Fruit fly (Drosophila melanogaster) whole organism, embryonic: Measurements from ENCODE around the gene CG1983.

Experiments used
- Adf1 ChIP-seq: fragments of 200-800 bp; sonication (Bioruptor generic); IDR thresholded peaks from 2 replicates; pipeline ENCODE4 v1.3.6; 2022; ENCODE audit warnings: missing biosample characterization, missing genetic modification characterization
- Awh ChIP-seq: fragments of 200-800 bp; sonication (Bioruptor generic); IDR thresholded peaks from 2 replicates; pipeline ENCODE4, ENCODE4 v1.3.6; 2022; ENCODE audit warnings: missing biosample characterization, missing genetic modification characterization
- Bdp1 ChIP-seq: fragments of 200-800 bp; sonication (Bioruptor generic); optimal IDR thresholded peaks from 3 replicates; lab custom pipeline; 2016; ENCODE audit warnings: missing biosample characterization, missing genetic modification characterization
- BtbVII ChIP-seq: fragments of 200-800 bp; sonication (Bioruptor generic); optimal IDR thresholded peaks from 3 replicates; lab custom pipeline; 2017; ENCODE audit warnings: missing biosample characterization, mild to moderate bottlenecking, missing genetic modification characterization
- CG10431 ChIP-seq: fragments of 200-800 bp; sonication (Bioruptor generic); optimal IDR thresholded peaks from 3 replicates; lab custom pipeline; 2018; ENCODE audit warnings: missing biosample characterization, mild to moderate bottlenecking, missing genetic modification characterization
- CG11085 ChIP-seq: fragments of 200-800 bp; sonication (Bioruptor generic); IDR thresholded peaks from 2 replicates; pipeline ENCODE4 v1.3.6; 2022; ENCODE audit warnings: missing biosample characterization, missing genetic modification characterization
- CG11560 ChIP-seq: fragments of 200-800 bp; sonication (Bioruptor generic); IDR thresholded peaks from 3 replicates; pipeline ENCODE4 v1.3.6; 2022; ENCODE audit warnings: missing biosample characterization, missing genetic modification characterization
- CG12659 ChIP-seq: fragments of 200-800 bp; sonication (Bioruptor generic); optimal IDR thresholded peaks from 3 replicates; lab custom pipeline; 2017; ENCODE audit warnings: mild to moderate bottlenecking, missing biosample characterization, missing genetic modification reagents, missing genetic modification characterization
- CG12744 ChIP-seq: fragments of 200-800 bp; sonication (Bioruptor generic); optimal IDR thresholded peaks from 2 replicates; lab custom pipeline; 2016; ENCODE audit warnings: missing biosample characterization, missing genetic modification characterization
- CG12769 ChIP-seq: fragments of 200-800 bp; sonication (Bioruptor generic); optimal IDR thresholded peaks from 2 replicates; lab custom pipeline; 2019; ENCODE audit warnings: missing biosample characterization, mild to moderate bottlenecking, missing genetic modification characterization, moderate library complexity
- CG13287 ChIP-seq: fragments of 200-800 bp; sonication (Bioruptor generic); IDR thresholded peaks from 2 replicates; pipeline ENCODE4 v1.3.6; 2022; ENCODE audit warnings: missing biosample characterization, missing genetic modification characterization; ENCODE audit not compliant: partially characterized antibody
- CG13775 ChIP-seq: fragments of 200-800 bp; sonication (Bioruptor generic); optimal IDR thresholded peaks from 3 replicates; lab custom pipeline; 2017; ENCODE audit warnings: missing biosample characterization, mild to moderate bottlenecking, missing genetic modification characterization
- CG16779 ChIP-seq: fragments of 200-800 bp; sonication (Bioruptor generic); IDR thresholded peaks from 2 replicates; pipeline ENCODE4 v1.3.6; 2022; ENCODE audit warnings: missing biosample characterization, missing genetic modification characterization
- CG16863 ChIP-seq: fragments of 200-800 bp; sonication (Bioruptor generic); optimal IDR thresholded peaks from 3 replicates; lab custom pipeline; 2016; ENCODE audit warnings: missing biosample characterization, missing genetic modification characterization
- CG30431 ChIP-seq: fragments of 200-800 bp; sonication (Bioruptor generic); optimal IDR thresholded peaks from 2 replicates; lab custom pipeline; 2017; ENCODE audit warnings: missing biosample characterization, missing genetic modification characterization
- CG31365 ChIP-seq: fragments of 200-800 bp; sonication (Bioruptor generic); optimal IDR thresholded peaks from 2 replicates; lab custom pipeline; 2018; ENCODE audit warnings: missing biosample characterization, mild to moderate bottlenecking, missing genetic modification characterization
- CG34422 ChIP-seq: fragments of 200-800 bp; sonication (Bioruptor generic); IDR thresholded peaks from 3 replicates; pipeline ENCODE4 v1.3.6; 2022; ENCODE audit warnings: missing biosample characterization, missing genetic modification characterization
- CG5245 ChIP-seq: fragments of 200-800 bp; sonication (Bioruptor generic); optimal IDR thresholded peaks from 3 replicates; lab custom pipeline; 2016; ENCODE audit warnings: missing biosample characterization, missing genetic modification characterization
- CG6813 ChIP-seq: fragments of 200-800 bp; sonication (Bioruptor generic); optimal IDR thresholded peaks from 2 replicates; lab custom pipeline; 2017; ENCODE audit warnings: missing biosample characterization, missing genetic modification characterization, mild to moderate bottlenecking, moderate library complexity, missing genetic modification reagents
- CG8478 ChIP-seq: fragments of >200 bp; optimal IDR thresholded peaks from 2 replicates; lab custom pipeline; 2018
- CG8924 ChIP-seq: fragments of 200-800 bp; optimal IDR thresholded peaks from 3 replicates; lab custom pipeline; 2019; ENCODE audit warnings: missing biosample characterization, mild to moderate bottlenecking, missing genetic modification characterization, moderate library complexity
- CG9215 ChIP-seq: fragments of 200-800 bp; sonication (Bioruptor generic); IDR thresholded peaks from 2 replicates; pipeline ENCODE4 v1.3.6; 2022; ENCODE audit warnings: missing biosample characterization, missing genetic modification characterization
- CG9609 ChIP-seq: fragments of 200-800 bp; sonication (Bioruptor generic); optimal IDR thresholded peaks from 3 replicates; lab custom pipeline; 2016; ENCODE audit warnings: missing biosample characterization, missing genetic modification characterization
- CG9932 ChIP-seq: fragments of 200-800 bp; sonication (Bioruptor generic); IDR thresholded peaks from 2 replicates; pipeline ENCODE4 v1.3.6; 2022; ENCODE audit warnings: missing biosample characterization, missing genetic modification characterization
- Doc2 ChIP-seq: fragments of 200-800 bp; sonication (Bioruptor generic); IDR thresholded peaks from 2 replicates; pipeline ENCODE4 v1.3.6; 2022; ENCODE audit warnings: missing biosample characterization, missing genetic modification characterization
- Eip74EF ChIP-seq, 2 experiments: fragments of 200-800 bp in 1 of 2; fragments of >200 bp in 1 of 2; sonication (Bioruptor generic) in 1 of 2; optimal IDR thresholded peaks; 2 replicates each; lab custom pipeline; 2017 to 2019; ENCODE audit warnings: missing biosample characterization in 2 of 2, missing genetic modification characterization in 2 of 2, mild to moderate bottlenecking in 1 of 2, moderate library complexity in 1 of 2
- H2.0 ChIP-seq: fragments of 200-800 bp; sonication (Bioruptor generic); IDR thresholded peaks from 2 replicates; pipeline ENCODE4 v1.3.6; 2022; ENCODE audit warnings: missing biosample characterization, missing genetic modification characterization
- HmgD ChIP-seq: fragments of 200-800 bp; sonication (Bioruptor generic); optimal IDR thresholded peaks from 3 replicates; lab custom pipeline; 2016; ENCODE audit warnings: missing biosample characterization, missing genetic modification characterization
- Hr39 ChIP-seq: fragments of >200 bp; optimal IDR thresholded peaks from 2 replicates; lab custom pipeline; 2017
- Kr ChIP-seq: fragments of 200-800 bp; sonication (Bioruptor generic); optimal IDR thresholded peaks from 2 replicates; lab custom pipeline; 2017; ENCODE audit warnings: missing biosample characterization, mild to moderate bottlenecking, missing genetic modification characterization
- Meics ChIP-seq: fragments of 200-800 bp; sonication (Bioruptor generic); optimal IDR thresholded peaks from 2 replicates; lab custom pipeline; 2017; ENCODE audit warnings: missing biosample characterization, mild to moderate bottlenecking, missing genetic modification characterization
- Optix ChIP-seq: fragments of 200-800 bp; sonication (Bioruptor generic); IDR thresholded peaks from 3 replicates; pipeline ENCODE4 v1.3.6; 2022; ENCODE audit warnings: missing biosample characterization, missing genetic modification characterization
- amos ChIP-seq: fragments of 200-800 bp; sonication (Bioruptor generic); IDR thresholded peaks from 2 replicates; pipeline ENCODE4 v1.3.6; 2022; ENCODE audit warnings: missing biosample characterization, missing genetic modification characterization; ENCODE audit not compliant: partially characterized antibody
- ara ChIP-seq: fragments of 200-800 bp; sonication (Bioruptor generic); IDR thresholded peaks from 2 replicates; pipeline ENCODE4 v1.3.6; 2022; ENCODE audit warnings: missing biosample characterization, missing genetic modification characterization
- ash1 ChIP-seq: fragments of 200-800 bp; sonication (Bioruptor generic); optimal IDR thresholded peaks from 2 replicates; lab custom pipeline; 2018; ENCODE audit warnings: missing biosample characterization, mild to moderate bottlenecking, missing genetic modification characterization
- bbx ChIP-seq: fragments of 200-800 bp; sonication (Bioruptor generic); IDR thresholded peaks from 2 replicates; pipeline ENCODE4 v1.3.6; 2022; ENCODE audit warnings: missing biosample characterization, missing genetic modification characterization; ENCODE audit not compliant: partially characterized antibody
- cato ChIP-seq: fragments of 200-800 bp; sonication (Bioruptor generic); optimal IDR thresholded peaks from 2 replicates; lab custom pipeline; 2016; ENCODE audit warnings: missing biosample characterization, missing genetic modification characterization, borderline replicate concordance
- chn ChIP-seq: fragments of 200-800 bp; sonication (Bioruptor generic); optimal IDR thresholded peaks from 2 replicates; lab custom pipeline; 2016; ENCODE audit warnings: missing biosample characterization, missing genetic modification characterization
- cwo ChIP-seq: fragments of 200-800 bp; sonication (Bioruptor generic); optimal IDR thresholded peaks from 3 replicates; lab custom pipeline; 2017; ENCODE audit warnings: missing biosample characterization, missing genetic modification characterization, mild to moderate bottlenecking, moderate library complexity, missing genetic modification reagents
- dpn ChIP-seq, 2 experiments: fragments of 200-800 bp; sonication (Bioruptor generic); optimal IDR thresholded peaks; 3 replicates each; lab custom pipeline; 2016; ENCODE audit warnings: missing biosample characterization in 2 of 2, missing genetic modification characterization in 2 of 2
- ewg ChIP-seq: fragments of 200-800 bp; sonication (Bioruptor generic); optimal IDR thresholded peaks from 3 replicates; lab custom pipeline; 2017; ENCODE audit warnings: mild to moderate bottlenecking, missing biosample characterization, missing genetic modification reagents, missing genetic modification characterization
- gfzf ChIP-seq: fragments of 200-800 bp; sonication (Bioruptor generic); optimal IDR thresholded peaks from 2 replicates; lab custom pipeline; 2016; ENCODE audit warnings: missing biosample characterization, mild to moderate bottlenecking, missing genetic modification characterization, moderate library complexity
- klu ChIP-seq: fragments of 200-800 bp; sonication (Bioruptor generic); IDR thresholded peaks from 2 replicates; pipeline ENCODE4 v1.3.6; 2022; ENCODE audit warnings: missing biosample characterization, missing genetic modification characterization
- lilli ChIP-seq: fragments of 200-800 bp; sonication (Bioruptor generic); optimal IDR thresholded peaks from 3 replicates; lab custom pipeline; 2016; ENCODE audit warnings: missing biosample characterization, missing genetic modification characterization
- mam ChIP-seq: fragments of 200-800 bp; sonication (Bioruptor generic); optimal IDR thresholded peaks from 3 replicates; lab custom pipeline; 2016; ENCODE audit warnings: missing biosample characterization, missing genetic modification characterization
- psq ChIP-seq: fragments of 200-800 bp; sonication (Bioruptor generic); optimal IDR thresholded peaks from 2 replicates; lab custom pipeline; 2017; ENCODE audit warnings: missing biosample characterization, missing genetic modification characterization
- repo ChIP-seq: fragments of 200-800 bp; sonication (Bioruptor generic); optimal IDR thresholded peaks from 2 replicates; lab custom pipeline; 2016; ENCODE audit warnings: missing biosample characterization, missing genetic modification characterization
- sd ChIP-seq: fragments of 200-800 bp; sonication (Bioruptor generic); optimal IDR thresholded peaks from 3 replicates; lab custom pipeline; 2018; ENCODE audit warnings: missing biosample characterization, mild to moderate bottlenecking, missing genetic modification characterization, moderate library complexity
- sr ChIP-seq: fragments of 200-800 bp; sonication (Bioruptor generic); IDR thresholded peaks from 3 replicates; pipeline ENCODE4 v1.3.6; 2022; ENCODE audit warnings: missing biosample characterization, missing genetic modification characterization

The CG1983 gene

DNA sequence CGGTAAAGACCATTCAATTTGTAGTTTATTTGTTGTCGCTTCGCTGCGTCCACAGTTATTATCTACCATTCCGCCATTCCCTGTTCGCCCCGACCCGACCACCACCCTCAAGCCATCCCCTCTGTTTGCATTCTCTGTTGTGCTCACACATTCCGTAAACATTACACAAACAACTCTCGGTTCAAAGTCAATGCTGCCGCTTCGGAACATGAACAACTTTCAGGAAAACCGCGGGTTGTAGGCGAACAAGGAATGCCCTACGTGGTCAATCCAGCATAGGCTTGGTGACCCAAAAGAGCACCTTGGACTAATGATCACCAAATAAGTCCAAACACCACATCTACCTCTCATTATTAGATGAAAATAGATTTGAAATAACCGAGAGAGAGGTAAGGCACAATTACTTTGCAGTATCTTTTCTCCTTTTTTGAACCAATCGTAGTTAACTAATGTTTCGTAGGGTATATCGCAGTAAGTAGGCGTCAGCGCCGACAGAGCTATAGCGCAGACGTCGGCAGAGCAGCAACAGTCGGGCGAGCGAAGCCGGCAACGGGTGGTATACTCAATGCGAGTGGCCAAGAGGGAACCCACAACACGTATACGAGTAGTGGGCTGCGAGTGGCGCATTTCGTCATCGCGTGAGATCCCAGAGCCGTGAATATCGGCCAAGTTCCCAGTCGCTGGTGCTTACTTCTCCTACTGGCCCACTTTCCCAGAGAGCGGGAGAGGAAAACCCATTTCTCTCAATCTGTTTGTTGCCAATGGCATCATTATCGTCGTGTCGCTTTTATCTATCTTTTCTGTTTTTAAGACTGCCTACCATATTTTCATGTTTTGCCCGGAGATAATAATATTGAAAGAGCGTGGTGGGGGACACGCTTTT, 25.8 kb upstream of the CG1983 start (continued):
- TF ChIP-seq Eip74EF (GFP tag; optimal IDR thresholded peaks at IDR 0.05; lab: Kevin White, UChicago) (peak in 1 of 2 experiments; percentile 97), Kr (GFP tag; lab: Kevin White, UChicago) (peak; percentile 62), sd (tag; lab: Kevin White, UChicago) (peak; percentile 96), CG9215 (GFP tag; lab: Robert Waterston, UW) (peak; percentile 90), ara (peak; percentile 89), BtbVII (GFP tag; lab: Kevin White, UChicago) (peak; percentile 96), ash1 (GFP tag; lab: Kevin White, UChicago) (peak; percentile 76), Bdp1 (GFP tag; lab: Kevin White, UChicago) (peak; percentile 81), Hr39 (lab: Kevin White, UChicago) (no peak), repo (peak; percentile 98), amos (GFP tag; lab: Robert Waterston, UW) (peak; percentile 38; the same call in 1 of the 2 replicates), Optix (GFP tag; lab: Robert Waterston, UW) (peak; percentile 98), CG13775 (GFP tag; lab: Kevin White, UChicago) (peak; percentile 85), CG16863 (GFP tag; lab: Kevin White, UChicago) (peak; percentile 95), CG8924 (tag; lab: Kevin White, UChicago) (peak; percentile 97), Doc2 (GFP tag; lab: Robert Waterston, UW) (0 out of 2 replicates have a peak, but pooled peaks have one; percentile 54), CG11085 (GFP tag; lab: Robert Waterston, UW) (peak; percentile 86), CG30431 (GFP tag; lab: Kevin White, UChicago) (peak; percentile 89), CG11560 (tag; lab: Robert Waterston, UW) (peak; percentile 86), chn (GFP tag; lab: Kevin White, UChicago) (peak; percentile 93), H2.0 (GFP tag; lab: Robert Waterston, UW) (peak; percentile 85), Meics (GFP tag; lab: Kevin White, UChicago) (peak; percentile 97), CG9609 (GFP tag; lab: Kevin White, UChicago) (peak; percentile 95), CG12769 (tag; lab: Kevin White, UChicago) (peak; percentile 95), gfzf (GFP tag; lab: Kevin White, UChicago) (peak; percentile 25), CG12744 (peak; percentile 88), CG5245 (peak; percentile 96), Adf1 (GFP tag; lab: Robert Waterston, UW) (peak; percentile 99), dpn (GFP tag; optimal IDR thresholded peaks at IDR 0.05; lab: Kevin White, UChicago) (peak; percentile 96 to 99), cwo (GFP tag; lab: Kevin White, UChicago) (peak; percentile 97), CG34422 (peak; percentile 94), bbx (GFP tag; lab: Robert Waterston, UW) (0 out of 2 replicates have a peak, but pooled peaks have one; percentile 26), ewg (GFP tag; lab: Kevin White, UChicago) (peak; percentile 82), psq (GFP tag; lab: Kevin White, UChicago) (peak; percentile 94), CG6813 (GFP tag; lab: Kevin White, UChicago) (peak; percentile 93), klu (GFP tag; lab: Robert Waterston, UW) (peak; percentile 91), CG12659 (GFP tag; lab: Kevin White, UChicago) (peak; percentile 90), CG13287 (peak; percentile 21; the same call in 1 of the 2 replicates), CG10431 (GFP tag; lab: Kevin White, UChicago) (peak; percentile 42), lilli (GFP tag; lab: Kevin White, UChicago) (peak; percentile 96), sr (GFP tag; lab: Robert Waterston, UW) (peak; percentile 44; the same call in 2 of the 3 replicates), CG9932 (peak; percentile 97), HmgD (GFP tag; lab: Kevin White, UChicago) (peak; percentile 94), CG31365 (tag; lab: Kevin White, UChicago) (peak; percentile 89), cato (GFP tag; lab: Kevin White, UChicago) (peak; percentile 77), CG8478 (lab: Kevin White, UChicago) (no peak), CG16779 (peak; percentile 90), mam (peak; percentile 98), Awh (GFP tag; lab: Robert Waterston, UW) (peak; percentile 90)
